Worm (Caenorhabditis elegans) whole organism, late embryonic: ENCODE measurements around the gene cft-1.

ENCODE experiments used
- C08G9.2 ChIP-seq: sonication (generic microtip); optimal IDR thresholded peaks from 2 replicates; lab custom pipeline; 2016; ENCODE audit warnings: mild to moderate bottlenecking, missing genetic modification characterization, moderate library complexity, missing compliant biosample characterization
- K02D7.2 ChIP-seq: sonication (generic microtip); optimal IDR thresholded peaks from 2 replicates; lab custom pipeline; 2017; ENCODE audit warnings: mild to moderate bottlenecking, missing genetic modification characterization, missing compliant biosample characterization
- K09A11.1 ChIP-seq: sonication (generic microtip); optimal IDR thresholded peaks from 2 replicates; lab custom pipeline; 2017; ENCODE audit warnings: antibody characterized with exemption, mild to moderate bottlenecking, missing genetic modification characterization, missing compliant biosample characterization; ENCODE audit not compliant: insufficient read depth
- T23F11.4 ChIP-seq: fragments of 200-800 bp; sonication (Bioruptor generic); optimal IDR thresholded peaks from 2 replicates; lab custom pipeline; 2018; ENCODE audit warnings: mild to moderate bottlenecking, missing genetic modification characterization, missing compliant biosample characterization
- ceh-19 ChIP-seq: fragments of 200-800 bp; sonication (Bioruptor generic); optimal IDR thresholded peaks from 2 replicates; lab custom pipeline; 2018; ENCODE audit warnings: mild to moderate bottlenecking, missing genetic modification characterization, missing compliant biosample characterization
- ceh-34 ChIP-seq: sonication (generic microtip); optimal IDR thresholded peaks from 2 replicates; lab custom pipeline; 2016; ENCODE audit warnings: mild to moderate bottlenecking, missing genetic modification characterization, missing compliant biosample characterization
- ceh-6 ChIP-seq: fragments of 200-800 bp; sonication (Bioruptor generic); optimal IDR thresholded peaks from 2 replicates; lab custom pipeline; 2018; ENCODE audit warnings: mild to moderate bottlenecking, missing genetic modification characterization, missing compliant biosample characterization
- che-1 ChIP-seq: sonication (generic microtip); optimal IDR thresholded peaks from 2 replicates; lab custom pipeline; 2016; ENCODE audit warnings: mild to moderate bottlenecking, missing genetic modification characterization, missing compliant biosample characterization
- dve-1 ChIP-seq: sonication (generic microtip); optimal IDR thresholded peaks from 2 replicates; lab custom pipeline; 2017; ENCODE audit warnings: antibody characterized with exemption, mild to moderate bottlenecking, missing genetic modification characterization, missing compliant biosample characterization
- elt-2 ChIP-seq: sonication (generic microtip); optimal IDR thresholded peaks from 2 replicates; lab custom pipeline; 2016; ENCODE audit warnings: missing genetic modification reagents, missing genetic modification characterization, missing compliant biosample characterization
- eyg-1 ChIP-seq: sonication (generic microtip); optimal IDR thresholded peaks from 2 replicates; lab custom pipeline; 2016; ENCODE audit warnings: missing genotype, missing genetic modification characterization, missing compliant biosample characterization
- fax-1 ChIP-seq: sonication (generic microtip); optimal IDR thresholded peaks from 2 replicates; lab custom pipeline; 2016; ENCODE audit warnings: missing genotype, missing genetic modification characterization, missing compliant biosample characterization
- fkh-10 ChIP-seq: fragments of 150-350 bp; optimal IDR thresholded peaks from 2 replicates; lab custom pipeline; 2014; ENCODE audit warnings: missing biosample characterization, missing genetic modification reagents, missing genetic modification characterization
- fkh-6 ChIP-seq: sonication (generic microtip); optimal IDR thresholded peaks from 2 replicates; lab custom pipeline; 2016; ENCODE audit warnings: missing genetic modification characterization, missing compliant biosample characterization
- hlh-30 ChIP-seq: sonication (generic microtip); optimal IDR thresholded peaks from 2 replicates; lab custom pipeline; 2017; ENCODE audit warnings: antibody characterized with exemption, missing genetic modification characterization, missing compliant biosample characterization; ENCODE audit not compliant: insufficient read depth
- hlh-8 ChIP-seq: sonication (generic microtip); optimal IDR thresholded peaks from 2 replicates; lab custom pipeline; 2016; ENCODE audit warnings: missing genotype, missing genetic modification characterization, missing compliant biosample characterization
- lim-6 ChIP-seq: sonication (generic microtip); optimal IDR thresholded peaks from 2 replicates; lab custom pipeline; 2016; ENCODE audit warnings: missing genetic modification characterization, missing compliant biosample characterization
- lin-11 ChIP-seq: fragments of 200-800 bp; sonication (Bioruptor generic); optimal IDR thresholded peaks from 2 replicates; lab custom pipeline; 2018; ENCODE audit warnings: mild to moderate bottlenecking, missing genetic modification characterization, missing compliant biosample characterization
- madf-2 ChIP-seq: sonication (generic microtip); optimal IDR thresholded peaks from 2 replicates; lab custom pipeline; 2017; ENCODE audit warnings: missing genetic modification characterization, missing compliant biosample characterization
- mec-3 ChIP-seq: sonication (generic microtip); optimal IDR thresholded peaks from 2 replicates; lab custom pipeline; 2016; ENCODE audit warnings: borderline replicate concordance, missing genetic modification characterization, missing compliant biosample characterization
- nhr-11 ChIP-seq: fragments of 150-350 bp; optimal IDR thresholded peaks from 2 replicates; lab custom pipeline; 2014; ENCODE audit warnings: missing biosample characterization, missing genetic modification characterization
- npax-4 ChIP-seq: sonication (generic microtip); optimal IDR thresholded peaks from 2 replicates; lab custom pipeline; 2016; ENCODE audit warnings: missing genetic modification characterization, missing compliant biosample characterization
- pag-3 ChIP-seq: sonication (generic microtip); optimal IDR thresholded peaks from 2 replicates; lab custom pipeline; 2016; ENCODE audit warnings: missing compliant biosample characterization, missing genetic modification characterization, borderline replicate concordance
- pha-4 ChIP-seq: fragments of 150-350 bp; optimal IDR thresholded peaks from 2 replicates; lab custom pipeline; 2018; ENCODE audit warnings: missing biosample characterization, missing genetic modification reagents, missing genetic modification characterization
- pqm-1 ChIP-seq: sonication (generic microtip); optimal IDR thresholded peaks from 2 replicates; lab custom pipeline; 2016; ENCODE audit warnings: missing genetic modification characterization, missing compliant biosample characterization
- pros-1 ChIP-seq: fragments of 150-350 bp; optimal IDR thresholded peaks from 2 replicates; lab custom pipeline; 2014; ENCODE audit warnings: missing biosample characterization, missing genetic modification reagents, missing genetic modification characterization
- ref-2 ChIP-seq: sonication (generic microtip); optimal IDR thresholded peaks from 2 replicates; lab custom pipeline; 2016; ENCODE audit warnings: missing genetic modification characterization, missing compliant biosample characterization
- rnt-1 ChIP-seq: sonication (generic microtip); optimal IDR thresholded peaks from 2 replicates; lab custom pipeline; 2016; ENCODE audit warnings: missing genetic modification characterization, missing compliant biosample characterization
- syd-9 ChIP-seq: sonication (generic microtip); optimal IDR thresholded peaks from 2 replicates; lab custom pipeline; 2016; ENCODE audit warnings: mild to moderate bottlenecking, missing genetic modification characterization, moderate library complexity, missing compliant biosample characterization
- zip-5 ChIP-seq: sonication (generic microtip); optimal IDR thresholded peaks from 2 replicates; lab custom pipeline; 2016; ENCODE audit warnings: missing genetic modification characterization, missing compliant biosample characterization

Gene cft-1

ce11 chrV:5511720-5512119, 26.9 kb upstream of the cft-1 start:
- TF ChIP-seq K09A11.1 (tag; lab: Kevin White, UChicago) = no peak
- no peak for TF ChIP-seq fax-1 (tag; lab: Kevin White, UChicago)
- no peak for TF ChIP-seq zip-5 (tag; lab: Kevin White, UChicago)
- TF ChIP-seq pag-3 (tag; lab: Kevin White, UChicago) = no peak
- TF ChIP-seq che-1 (tag; lab: Kevin White, UChicago) = no peak
- TF ChIP-seq ceh-19 (GFP tag; lab: Kevin White, UChicago) = no peak
- TF ChIP-seq fkh-6 (tag; lab: Kevin White, UChicago) = no peak
- no peak for TF ChIP-seq eyg-1 (tag; lab: Kevin White, UChicago)
- no peak for TF ChIP-seq ceh-34 (tag; lab: Kevin White, UChicago)

ce11 chrV:5512559-5512958, 26.0 kb upstream of the cft-1 start:
- TF ChIP-seq lim-6 (tag; lab: Kevin White, UChicago) = no peak
- TF ChIP-seq elt-2 (tag; lab: Kevin White, UChicago) = peak; percentile 15
- TF ChIP-seq, all 69 proteins: peak for 1

- TF ChIP-seq rnt-1 (tag; lab: Kevin White, UChicago) (no peak), syd-9 (tag; lab: Kevin White, UChicago) (no peak), elt-2 (tag; lab: Kevin White, UChicago) (no peak)
Measured at ce11 chrV:5513630-5514378, 24.8 kb upstream of the cft-1 start, which contains the start of the genes hpo-15 and mms-19. hpo-15 (minus strand) TSS chrV:5513830. mms-19 (plus strand) TSS chrV:5514348.

ce11 chrV:5521735-5522241, 16.8 kb upstream of the cft-1 start, which contains the start of gene hir-1:
hir-1 (plus strand) TSS chrV:5522139.
- no peak for TF ChIP-seq pha-4 (tag; lab: Kevin White, UChicago)
- no peak for TF ChIP-seq pros-1 (tag; lab: Kevin White, UChicago)
- TF ChIP-seq mec-3 (tag; lab: Kevin White, UChicago) = no peak
- TF ChIP-seq T23F11.4 (GFP tag; lab: Kevin White, UChicago) = no peak
- TF ChIP-seq ceh-6 (GFP tag; lab: Kevin White, UChicago) = no peak
- no peak for TF ChIP-seq madf-2 (tag; lab: Kevin White, UChicago)
- TF ChIP-seq K09A11.1 (tag; lab: Kevin White, UChicago) = no peak
- no peak for TF ChIP-seq hlh-8 (tag; lab: Kevin White, UChicago)
- no peak for TF ChIP-seq rnt-1 (tag; lab: Kevin White, UChicago)
- no peak for TF ChIP-seq che-1 (tag; lab: Kevin White, UChicago)
- no peak for TF ChIP-seq hlh-30 (tag; lab: Kevin White, UChicago)
- TF ChIP-seq npax-4 (tag; lab: Kevin White, UChicago) = no peak
- TF ChIP-seq fkh-10 (GFP tag; lab: Kevin White, UChicago) = no peak
- TF ChIP-seq, all 69 proteins: peak for 0

ce11 chrV:5523260-5523659, 15.3 kb upstream of the cft-1 start:
- no peak for TF ChIP-seq pqm-1 (tag; lab: Kevin White, UChicago)
- peak; percentile 5 for TF ChIP-seq rnt-1 (tag; lab: Kevin White, UChicago)

ce11 chrV:5525208-5525607, 13.4 kb upstream of the cft-1 start:
- TF ChIP-seq dve-1 (tag; lab: Kevin White, UChicago) = no peak
- no peak for TF ChIP-seq lin-11 (tag; lab: Kevin White, UChicago)
- TF ChIP-seq ref-2 = no peak
- no peak for TF ChIP-seq K02D7.2 (tag; lab: Kevin White, UChicago)
- no peak for TF ChIP-seq pqm-1 (tag; lab: Kevin White, UChicago)
- no peak for TF ChIP-seq C08G9.2
- no peak for TF ChIP-seq nhr-11 (tag; lab: Kevin White, UChicago)
- no peak for TF ChIP-seq eyg-1 (tag; lab: Kevin White, UChicago)
- no peak for TF ChIP-seq rnt-1 (tag; lab: Kevin White, UChicago)
- TF ChIP-seq pag-3 (tag; lab: Kevin White, UChicago) = no peak
